Worm (Caenorhabditis elegans): ENCODE results near the gene C54G10.1.

- TF ChIP-seq fkh-2 (tag; optimal IDR thresholded peaks at IDR 0.05) = no peak
- no peak for TF ChIP-seq nhr-23 (tag; optimal IDR thresholded peaks at IDR 0.05)
- no peak for TF ChIP-seq daf-12 (tag; optimal IDR thresholded peaks at IDR 0.05)
- no peak for TF ChIP-seq unc-62 (GFP tag; optimal IDR thresholded peaks at IDR 0.05)
These were observed 44.9 kb upstream of the C54G10.1 start for ce11 chrV:14595984-14596383.
